Fruit fly (Drosophila melanogaster): ENCODE results near the gene CG8004.

The CG8004 gene

dm6 chr3L:19910054-19910414 is 18.3 kb downstream of the CG8004 start, which contains the start of the genes Mi-2 and Prp3 (continued):
- no peak for TF ChIP-seq jigr1 (GFP tag; IDR thresholded peaks at IDR 0.05)
- peak; percentile 56 for TF ChIP-seq CG33213 (GFP tag; optimal IDR thresholded peaks at IDR 0.05)
- no peak for TF ChIP-seq hkb (optimal IDR thresholded peaks at IDR 0.05)
- TF ChIP-seq hkb (GFP tag; IDR thresholded peaks at IDR 0.05), result 0 out of 2 replicates have a peak, but pooled peaks have one; percentile 22
- TF ChIP-seq Hsf (GFP tag; optimal IDR thresholded peaks at IDR 0.05), result peak; percentile 21
- peak; percentile 48; the same call in 1 of the 3 replicates for TF ChIP-seq zfh1 (GFP tag; IDR thresholded peaks at IDR 0.05)
- TF ChIP-seq kah (GFP tag; optimal IDR thresholded peaks at IDR 0.05), result peak; percentile 20
- peak; percentile 99 for TF ChIP-seq CG2116 (GFP tag; optimal IDR thresholded peaks at IDR 0.05)
- no peak for TF ChIP-seq CG14860 (GFP tag; IDR thresholded peaks at IDR 0.05; ENCODE audit: partially characterized antibody)
- no peak for TF ChIP-seq Usf (GFP tag; optimal IDR thresholded peaks at IDR 0.05)
- TF ChIP-seq CG17186 (GFP tag; optimal IDR thresholded peaks at IDR 0.05), result peak; percentile 23
- TF ChIP-seq HmgD (GFP tag; optimal IDR thresholded peaks at IDR 0.05), result peak; percentile 57
- no peak for TF ChIP-seq Xrp1 (GFP tag; IDR thresholded peaks at IDR 0.05)
- TF ChIP-seq ken (GFP tag; IDR thresholded peaks at IDR 0.05), result no peak
- TF ChIP-seq ems (GFP tag; optimal IDR thresholded peaks at IDR 0.05), result no peak
- TF ChIP-seq Hand (GFP tag; optimal IDR thresholded peaks at IDR 0.05), result no peak
- TF ChIP-seq cas (GFP tag; IDR thresholded peaks at IDR 0.05), result no peak
- peak; percentile 53 for TF ChIP-seq nerfin-1 (tag; optimal IDR thresholded peaks at IDR 0.05)
- no peak for TF ChIP-seq slp2 (GFP tag; optimal IDR thresholded peaks at IDR 0.05)
- no peak for TF ChIP-seq BtbVII (GFP tag; optimal IDR thresholded peaks at IDR 0.05)
- peak; percentile 29 for TF ChIP-seq Bteb2 (GFP tag; optimal IDR thresholded peaks at IDR 0.05)
- TF ChIP-seq CG6791 (GFP tag; IDR thresholded peaks at IDR 0.05; ENCODE audit: partially characterized antibody), result peak; percentile 54; the same call in 2 of the 3 replicates
- TF ChIP-seq Hey (tag; optimal IDR thresholded peaks at IDR 0.05), result no peak
- no peak for TF ChIP-seq scrt (GFP tag; optimal IDR thresholded peaks at IDR 0.05)
- TF ChIP-seq CG12219 (GFP tag; optimal IDR thresholded peaks at IDR 0.05), result no peak
- TF ChIP-seq gem (tag; optimal IDR thresholded peaks at IDR 0.05), result no peak
- TF ChIP-seq Ets97D (GFP tag; optimal IDR thresholded peaks at IDR 0.05), result peak; percentile 94
- peak in 1 of 2 experiments; percentile 31 for TF ChIP-seq Pdp1 (GFP tag; optimal IDR thresholded peaks at IDR 0.05)
- no peak for TF ChIP-seq CG6683 (GFP tag; optimal IDR thresholded peaks at IDR 0.05)
- peak; percentile 52 for TF ChIP-seq NC2β (GFP tag; optimal IDR thresholded peaks at IDR 0.05)
- TF ChIP-seq twi (tag; optimal IDR thresholded peaks at IDR 0.05), result no peak
- TF ChIP-seq eyg (GFP tag; optimal IDR thresholded peaks at IDR 0.05), result no peak
- TF ChIP-seq Myb (GFP tag; optimal IDR thresholded peaks at IDR 0.05), result peak; percentile 84
- peak; percentile 88 for TF ChIP-seq CG12659 (GFP tag; optimal IDR thresholded peaks at IDR 0.05)
- TF ChIP-seq cad (GFP tag; optimal IDR thresholded peaks at IDR 0.05), result no peak
- no peak for TF ChIP-seq CG9876 (GFP tag; optimal IDR thresholded peaks at IDR 0.05)
- no peak for TF ChIP-seq gcm (GFP tag; optimal IDR thresholded peaks at IDR 0.05)
- TF ChIP-seq CG17385 (GFP tag; optimal IDR thresholded peaks at IDR 0.05), result no peak
- TF ChIP-seq Max (GFP tag; optimal IDR thresholded peaks at IDR 0.05), result peak; percentile 11
- no peak for TF ChIP-seq ara (GFP tag; IDR thresholded peaks at IDR 0.05)
- TF ChIP-seq Antp (GFP tag; optimal IDR thresholded peaks at IDR 0.05), result no peak
- TF ChIP-seq vnd (GFP tag; IDR thresholded peaks at IDR 0.05; ENCODE audit: partially characterized antibody), result no peak
- no peak for TF ChIP-seq Fer2 (tag; optimal IDR thresholded peaks at IDR 0.05)
- no peak for TF ChIP-seq CG3726 (GFP tag; IDR thresholded peaks at IDR 0.05)
- TF ChIP-seq Scr (GFP tag; IDR thresholded peaks at IDR 0.05; ENCODE audit: partially characterized antibody), result peak; percentile 14; the same call in 1 of the 2 replicates
- TF ChIP-seq dpn (GFP tag; optimal IDR thresholded peaks at IDR 0.05), result peak in 1 of 2 experiments; percentile 17
- no peak for TF ChIP-seq en (GFP tag; optimal IDR thresholded peaks at IDR 0.05)
- TF ChIP-seq CG10366 (GFP tag; IDR thresholded peaks at IDR 0.05), result no peak
- TF ChIP-seq CG10959 (GFP tag; IDR thresholded peaks at IDR 0.05), result no peak
- TF ChIP-seq pan (optimal IDR thresholded peaks at IDR 0.05), result no peak
- no peak for TF ChIP-seq pan (GFP tag; optimal IDR thresholded peaks at IDR 0.05 in 1 of 2, IDR thresholded peaks at IDR 0.05 in 1 of 2)
- peak; percentile 28 for TF ChIP-seq Xbp1 (GFP tag; optimal IDR thresholded peaks at IDR 0.05)
